Fruit fly (Drosophila melanogaster) whole organism: ENCODE results near the gene CG15312.

Source experiments
- CG8478 ChIP-seq: fragments of >200 bp; optimal IDR thresholded peaks from 2 replicates; lab custom pipeline; 2018; ENCODE audit warnings: inconsistent platforms
- psq ChIP-seq: fragments of >200 bp; optimal IDR thresholded peaks from 2 replicates; lab custom pipeline; 2017
- usp ChIP-seq: fragments of >200 bp; optimal IDR thresholded peaks from 2 replicates; lab custom pipeline; 2017; ENCODE audit warnings: missing biosample characterization, missing genetic modification characterization, mixed read lengths

- TF ChIP-seq usp (GFP tag; lab: Kevin White, UChicago) (no peak), CG8478 (lab: Kevin White, UChicago) (no peak), psq (lab: Kevin White, UChicago) (no peak)
Measured at dm6 chrX:10086095-10086888, 15.6 kb upstream of the CG15312 start, which contains the start of the genes Naxe and RhoU.
